Fruit fly (Drosophila melanogaster): Measurements from ENCODE around the gene ru.

dm6 chr3L:1376014-1376745, 5.8 kb downstream of the ru start:
- TF ChIP-seq CG3163 (GFP tag; optimal IDR thresholded peaks at IDR 0.05) (no peak), CG32532 (GFP tag; IDR thresholded peaks at IDR 0.05) (peak; percentile 20; the same call in 1 of the 2 replicates), Dip2 (GFP tag; IDR thresholded peaks at IDR 0.05) (no peak), CG4360 (GFP tag; IDR thresholded peaks at IDR 0.05) (no peak), CG11723 (GFP tag; optimal IDR thresholded peaks at IDR 0.05) (no peak), Pdp1 (GFP tag; optimal IDR thresholded peaks at IDR 0.05) (peak in 1 of 2 experiments; percentile 67), knrl (GFP tag; IDR thresholded peaks at IDR 0.05; ENCODE audit: partially characterized antibody) (peak; percentile 64; the same call in 2 of the 3 replicates), HmgD (GFP tag; optimal IDR thresholded peaks at IDR 0.05) (no peak), mld (GFP tag; IDR thresholded peaks at IDR 0.05; ENCODE audit: partially characterized antibody) (peak; percentile 52; the same call in 1 of the 3 replicates), sim (GFP tag; IDR thresholded peaks at IDR 0.05) (no peak), esg (GFP tag; conservative IDR thresholded peaks at IDR 0.05) (peak; percentile 54; the same call in 1 of the 2 replicates), CG16779 (GFP tag; IDR thresholded peaks at IDR 0.05) (no peak), Antp (GFP tag; optimal IDR thresholded peaks at IDR 0.05) (peak; percentile 8), pros (GFP tag; optimal IDR thresholded peaks at IDR 0.05) (no peak)

Measured in whole organism, embryonic.